Fruit fly (Drosophila melanogaster): ENCODE measurements around the gene stv.

The stv gene

dm6 chr3L:13476070-13476469, 1.3 kb upstream of the stv start:
- peak; percentile 46 for TF ChIP-seq CG17801 (GFP tag; optimal IDR thresholded peaks at IDR 0.05; ENCODE audit: partially characterized antibody)

DNA sequence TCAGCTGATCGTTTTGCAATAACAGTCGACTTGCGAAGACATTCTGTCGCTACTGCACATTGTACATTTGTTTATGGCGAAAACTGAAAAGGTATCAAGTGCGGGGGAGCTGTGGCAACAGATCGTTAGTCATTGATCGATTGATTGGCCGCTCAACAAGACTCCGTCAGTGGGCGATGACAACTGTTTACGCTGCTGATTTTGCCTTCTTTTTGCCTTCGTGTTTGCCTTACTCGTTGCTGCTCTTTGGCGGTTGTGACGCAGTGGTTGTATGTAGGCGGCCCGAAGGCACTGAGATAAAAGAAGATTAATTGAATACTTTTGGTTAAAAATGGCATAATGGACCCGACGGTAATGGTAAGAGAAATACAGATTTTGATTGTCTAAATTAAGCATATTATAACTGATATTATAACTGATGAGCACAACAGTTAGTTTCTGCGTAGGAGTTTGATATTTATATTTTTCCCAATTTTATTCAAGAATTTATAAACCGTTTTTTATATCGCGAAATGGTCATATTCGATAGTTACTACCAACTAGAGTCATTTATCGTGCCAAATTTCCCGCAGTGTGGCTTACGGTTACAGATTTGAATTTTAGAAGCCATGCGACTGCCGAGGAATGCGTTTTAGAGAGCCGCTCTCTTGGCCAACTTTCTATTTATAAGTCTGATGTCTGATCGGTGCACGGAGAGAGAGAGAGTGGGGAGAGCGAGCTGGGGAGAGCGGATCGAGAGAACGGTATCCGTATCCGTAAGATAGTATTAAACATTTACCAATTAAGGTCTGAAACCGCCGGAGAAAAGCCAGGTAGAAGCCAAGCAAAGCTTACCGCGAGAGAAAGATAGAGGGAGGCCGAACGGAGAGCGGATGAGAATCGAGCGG, 532 bp upstream of the stv start:
- TF ChIP-seq CG17801 (GFP tag; optimal IDR thresholded peaks at IDR 0.05; ENCODE audit: partially characterized antibody) = peak; percentile 25

DNA sequence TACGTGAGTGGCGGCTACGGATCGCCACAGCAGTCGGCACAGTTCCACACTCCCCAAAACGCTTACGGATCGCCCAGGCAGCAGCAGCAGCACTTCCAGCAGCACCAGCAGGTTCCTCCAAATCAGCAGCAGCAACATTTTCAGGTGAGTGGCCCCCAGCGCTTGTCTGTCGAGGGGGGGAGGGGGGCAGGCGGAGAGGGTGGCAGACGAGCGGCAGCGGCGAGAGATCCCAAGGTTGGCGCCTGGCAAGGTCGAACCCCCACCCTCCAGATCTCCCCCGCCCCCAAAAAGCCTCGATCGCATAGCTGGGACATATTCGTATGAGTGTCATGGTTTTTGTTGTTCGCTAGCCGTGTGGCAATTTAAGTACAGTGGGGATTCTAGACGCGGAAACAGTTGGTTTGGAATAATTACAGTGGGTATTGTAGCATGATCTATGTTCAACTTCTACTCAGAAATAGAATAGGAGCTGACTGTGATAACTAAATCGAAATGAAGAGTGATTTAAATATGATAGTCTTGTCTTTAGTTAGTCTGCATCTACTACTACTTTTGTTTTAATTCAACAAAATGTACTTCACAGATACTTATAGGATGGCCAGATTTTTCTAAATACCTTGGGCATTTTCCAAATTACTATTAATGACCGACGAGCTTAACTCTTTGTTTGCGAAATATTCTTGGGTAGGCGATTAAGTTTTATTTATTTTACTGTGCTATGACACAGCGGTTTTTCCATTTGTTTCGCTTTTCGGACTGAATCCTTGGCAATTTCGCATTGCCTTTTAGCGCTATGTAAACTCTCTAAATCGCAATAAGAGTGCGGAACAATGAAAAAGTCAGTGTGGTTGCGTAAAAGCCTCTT, 1.2 kb downstream of the stv start:
- no peak for TF ChIP-seq CG17801 (GFP tag; optimal IDR thresholded peaks at IDR 0.05; ENCODE audit: partially characterized antibody)

DNA sequence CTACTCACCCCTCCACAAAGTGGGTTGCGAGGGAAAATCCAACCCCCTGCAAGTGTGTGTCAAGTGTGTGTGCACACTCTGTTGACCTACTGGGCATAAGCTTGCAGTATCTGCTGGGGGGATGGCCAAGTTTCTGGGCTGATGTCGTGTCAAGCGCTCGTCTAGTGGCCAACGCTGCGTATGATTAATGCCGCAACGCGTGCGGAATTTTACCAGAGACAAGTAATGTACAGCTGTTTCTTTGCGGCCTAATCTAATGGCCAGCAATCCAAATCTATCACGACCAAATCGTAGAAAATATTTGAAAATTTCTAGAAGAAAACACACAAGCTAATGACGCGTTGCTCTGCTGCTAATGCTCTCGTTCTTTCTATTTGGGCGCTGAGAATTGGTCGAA, 1.9 kb downstream of the stv start:
- TF ChIP-seq CG17801 (GFP tag; optimal IDR thresholded peaks at IDR 0.05; ENCODE audit: partially characterized antibody) = no peak

- peak; percentile 44 for TF ChIP-seq CG17801 (GFP tag; optimal IDR thresholded peaks at IDR 0.05; ENCODE audit: partially characterized antibody)
These were observed 2.4 kb downstream of the stv start for dm6 chr3L:13479609-13480240.

DNA sequence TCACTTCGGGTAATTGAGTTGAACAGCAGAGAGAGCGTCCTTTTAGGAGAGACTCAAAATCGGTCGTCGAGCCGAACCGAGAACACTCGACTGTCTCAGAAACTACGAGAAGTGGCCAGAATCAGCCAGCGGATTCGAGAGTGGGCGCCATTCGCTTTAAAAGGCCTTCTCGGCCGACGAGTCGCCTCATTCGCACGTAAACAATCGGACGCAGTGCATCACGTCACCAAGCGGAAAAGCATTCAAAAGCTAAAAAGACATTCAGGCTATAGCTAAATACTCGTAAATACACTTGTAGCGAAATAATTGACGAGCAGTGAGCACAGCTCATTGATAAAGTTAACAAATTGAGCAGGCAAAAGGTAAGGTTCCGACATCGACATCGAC, 2.9 kb downstream of the stv start:
- no peak for TF ChIP-seq CG17801 (GFP tag; optimal IDR thresholded peaks at IDR 0.05; ENCODE audit: partially characterized antibody)

- TF ChIP-seq CG17801 (GFP tag; optimal IDR thresholded peaks at IDR 0.05; ENCODE audit: partially characterized antibody) = no peak
These were observed 8.9 kb downstream of the stv start, which contains the start of the genes Abp1 and Tgi for dm6 chr3L:13486041-13486859. Gene Abp1, minus strand, starts transcription at chr3L:13486280. Gene Tgi, plus strand, starts transcription at chr3L:13486797.

dm6 chr3L:13486860-13487404, 9.6 kb downstream of the stv start:
- no peak for TF ChIP-seq CG17801 (GFP tag; optimal IDR thresholded peaks at IDR 0.05; ENCODE audit: partially characterized antibody)

DNA sequence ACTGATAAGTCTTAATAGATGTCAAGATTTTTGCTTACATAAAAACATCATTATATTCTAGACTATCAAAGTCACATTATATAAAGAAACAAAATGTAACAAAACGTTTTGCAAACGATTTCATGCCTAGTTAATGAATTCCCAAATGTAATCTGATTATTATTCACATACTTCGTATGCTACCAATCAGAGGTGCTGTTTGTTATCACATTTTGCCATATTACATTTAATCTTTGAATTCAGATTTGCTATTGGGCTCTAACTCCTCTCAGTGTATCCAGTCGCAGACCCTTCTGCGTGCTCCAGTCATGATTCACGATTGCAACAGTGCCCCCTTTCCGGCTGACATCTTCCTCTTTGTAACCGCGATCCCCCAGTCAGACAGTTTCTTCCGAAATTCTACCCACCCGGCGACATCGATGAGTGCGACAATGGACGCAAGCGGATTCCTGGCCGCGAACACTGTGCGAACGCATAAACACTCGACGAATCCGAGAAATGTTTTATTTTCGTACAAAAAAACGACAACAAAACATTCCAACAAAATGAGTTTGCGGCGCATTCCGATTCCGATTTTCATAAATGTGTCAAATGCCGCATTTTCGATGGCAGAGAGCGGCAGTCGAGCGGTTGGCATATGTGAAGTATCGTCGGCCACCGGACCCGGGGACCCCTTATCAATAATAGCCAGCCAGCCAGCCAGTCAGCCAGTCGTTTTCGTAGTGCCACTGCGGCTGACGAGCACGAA, 11.0 kb downstream of the stv start:
- TF ChIP-seq CG17801 (GFP tag; optimal IDR thresholded peaks at IDR 0.05; ENCODE audit: partially characterized antibody) = no peak

- no peak for TF ChIP-seq CG17801 (GFP tag; optimal IDR thresholded peaks at IDR 0.05; ENCODE audit: partially characterized antibody)
These were observed 11.9 kb downstream of the stv start for dm6 chr3L:13489193-13489752.

- no peak for TF ChIP-seq CG17801 (GFP tag; optimal IDR thresholded peaks at IDR 0.05; ENCODE audit: partially characterized antibody)
These were observed 13.5 kb downstream of the stv start for dm6 chr3L:13490689-13491348.

dm6 chr3L:13494363-13495015, 17.1 kb downstream of the stv start:
- TF ChIP-seq CG17801 (GFP tag; optimal IDR thresholded peaks at IDR 0.05; ENCODE audit: partially characterized antibody) = peak; percentile 37
